Worm (Caenorhabditis elegans): ENCODE results near the gene idpc-1.
A peak's percentile ranks its signal among the peaks of the same experiment; 100 is the strongest.

The idpc-1 gene

ce11 chrIII:11477307-11477706, 50.3 kb downstream of the idpc-1 start:
- TF ChIP-seq flt-1 (GFP tag; IDR thresholded peaks at IDR 0.05) (no peak), tab-1 (GFP tag; IDR thresholded peaks at IDR 0.05) (no peak), cog-1 (tag; optimal IDR thresholded peaks at IDR 0.05) (no peak), T22C8.4 (GFP tag; IDR thresholded peaks at IDR 0.05) (no peak), ref-1 (GFP tag; conservative IDR thresholded peaks at IDR 0.05) (no peak), klf-2 (GFP tag; conservative IDR thresholded peaks at IDR 0.05) (0 out of 2 replicates have a peak, but pooled peaks have one; percentile 35), ztf-23 (GFP tag; IDR thresholded peaks at IDR 0.05) (no peak)

All from whole organism, midembryonic.